Fruit fly (Drosophila melanogaster) whole organism, pupa: ENCODE data around the gene mkg-p.

Experiments used
- CG15710 ChIP-seq: fragments of 200-800 bp; sonication (Bioruptor generic); optimal IDR thresholded peaks from 2 replicates; lab custom pipeline; 2018; ENCODE audit warnings: missing biosample characterization, mild to moderate bottlenecking, missing genetic modification characterization, moderate library complexity
- D1 ChIP-seq: fragments of 200-800 bp; sonication (Bioruptor generic); optimal IDR thresholded peaks from 2 replicates; lab custom pipeline; 2018; ENCODE audit warnings: missing biosample characterization, mild to moderate bottlenecking, missing genetic modification characterization, moderate library complexity
- EcR ChIP-seq: fragments of 200-800 bp; sonication (Bioruptor generic); optimal IDR thresholded peaks from 3 replicates; lab custom pipeline; 2019; ENCODE audit warnings: missing biosample characterization, missing genetic modification characterization, mild to moderate bottlenecking, moderate library complexity, missing genetic modification reagents
- Ets98B ChIP-seq: fragments of 200-800 bp; sonication (Bioruptor generic); IDR thresholded peaks from 2 replicates; pipeline ENCODE4 v1.3.6; 2022; ENCODE audit warnings: missing biosample characterization, missing genetic modification characterization

- TF ChIP-seq D1 (tag; lab: Kevin White, UChicago), result peak; percentile 72
- peak; percentile 97 for TF ChIP-seq Ets98B
- TF ChIP-seq CG15710 (tag; lab: Kevin White, UChicago), result peak; percentile 95
- peak; percentile 58 for TF ChIP-seq EcR (GFP tag; lab: Kevin White, UChicago)
These were observed 45.0 kb upstream of the mkg-p start, which contains the start of gene Gug for dm6 chr3L:8449800-8450690.
